Worm (Caenorhabditis elegans): ENCODE measurements around the gene F02E11.4.

Gene F02E11.4

ce11 chrII:3250195-3250594 is 27.4 kb downstream of the F02E11.4 start:
- TF ChIP-seq mcd-1 (GFP tag; IDR thresholded peaks at IDR 0.05): no peak
- TF ChIP-seq athp-1 (tag; optimal IDR thresholded peaks at IDR 0.05): no peak
- no peak for TF ChIP-seq egl-44 (GFP tag; IDR thresholded peaks at IDR 0.05)
- TF ChIP-seq F49E8.2 (tag; optimal IDR thresholded peaks at IDR 0.05; ENCODE audit: insufficient read depth): no peak
- TF ChIP-seq zfh-2 (GFP tag; conservative IDR thresholded peaks at IDR 0.05): peak; percentile 74
- no peak for TF ChIP-seq bed-1 (GFP tag; IDR thresholded peaks at IDR 0.05)

ce11 chrII:3249406-3249805 is 28.2 kb downstream of the F02E11.4 start, which contains the start of gene clec-124:
Gene clec-124 (plus strand): TSS chrII:3249706.
- TF ChIP-seq unc-62 (GFP tag; optimal IDR thresholded peaks at IDR 0.05): no peak
- no peak for TF ChIP-seq nhr-90 (tag; optimal IDR thresholded peaks at IDR 0.05)
- TF ChIP-seq dpff-1 (tag; optimal IDR thresholded peaks at IDR 0.05): no peak
- no peak for TF ChIP-seq akir-1 (GFP tag; optimal IDR thresholded peaks at IDR 0.05)
- TF ChIP-seq nfyb-1 (GFP tag; IDR thresholded peaks at IDR 0.05): no peak
- no peak for TF ChIP-seq lin-54 (GFP tag; optimal IDR thresholded peaks at IDR 0.05)
- TF ChIP-seq bed-1 (GFP tag; IDR thresholded peaks at IDR 0.05): no peak
- no peak for TF ChIP-seq attf-6 (GFP tag; IDR thresholded peaks at IDR 0.05)
- no peak for TF ChIP-seq ztf-22 (GFP tag; optimal IDR thresholded peaks at IDR 0.05)
- TF ChIP-seq ztf-3 (GFP tag; optimal IDR thresholded peaks at IDR 0.05): no peak
- no peak for TF ChIP-seq K12H6.12 (tag; optimal IDR thresholded peaks at IDR 0.05)

- TF ChIP-seq pbrm-1 (GFP tag; IDR thresholded peaks at IDR 0.05): 0 out of 2 replicates have a peak, but pooled peaks have one; percentile 11
- TF ChIP-seq rcor-1 (GFP tag; IDR thresholded peaks at IDR 0.05): 0 out of 2 replicates have a peak, but pooled peaks have one; percentile 10
- no peak for TF ChIP-seq ztf-3 (GFP tag; optimal IDR thresholded peaks at IDR 0.05)
- peak; percentile 88 for TF ChIP-seq madf-6 (GFP tag; IDR thresholded peaks at IDR 0.05)
- peak; percentile 90 for TF ChIP-seq efl-1 (GFP tag; optimal IDR thresholded peaks at IDR 0.05)
- peak; percentile 86 for TF ChIP-seq madf-8 (GFP tag; conservative IDR thresholded peaks at IDR 0.05)
- peak; percentile 31 for TF ChIP-seq snpc-1.1 (tag; optimal IDR thresholded peaks at IDR 0.05; ENCODE audit: insufficient read depth)
- TF ChIP-seq xnd-1 (tag; optimal IDR thresholded peaks at IDR 0.05): peak; percentile 77
- TF ChIP-seq Y56A3A.18 (GFP tag; IDR thresholded peaks at IDR 0.05): no peak
- 0 out of 2 replicates have a peak, but pooled peaks have one; percentile 24 for TF ChIP-seq F33H1.4 (GFP tag; IDR thresholded peaks at IDR 0.05)
- TF ChIP-seq ceh-79 (tag; optimal IDR thresholded peaks at IDR 0.05): no peak
- peak; percentile 58 for TF ChIP-seq dpl-1 (GFP tag; optimal IDR thresholded peaks at IDR 0.05)
- TF ChIP-seq snpc-3.4 (tag; optimal IDR thresholded peaks at IDR 0.05): peak; percentile 13
- peak; percentile 91 for TF ChIP-seq hmg-1.2 (GFP tag; IDR thresholded peaks at IDR 0.05)
- TF ChIP-seq lsl-1 (GFP tag; optimal IDR thresholded peaks at IDR 0.05): peak; percentile 27
These were observed 29.4 kb downstream of the F02E11.4 start, which contains the start of the genes fbxc-50 and C17F4.2 for ce11 chrII:3248043-3248718. Gene fbxc-50 (minus strand): TSS chrII:3248123. Gene C17F4.2 (plus strand): TSS chrII:3248668.

ce11 chrII:3247556-3247955 is 30.0 kb downstream of the F02E11.4 start:
- TF ChIP-seq zfh-2 (GFP tag; conservative IDR thresholded peaks at IDR 0.05) (peak; percentile 51; the same call in 1 of the 2 replicates), lsy-27 (tag; optimal IDR thresholded peaks at IDR 0.05; ENCODE audit: borderline replicate concordance, insufficient read depth) (no peak), repo-1 (tag; optimal IDR thresholded peaks at IDR 0.05) (no peak), mes-4 (tag; optimal IDR thresholded peaks at IDR 0.05) (no peak), atf-7 (tag; optimal IDR thresholded peaks at IDR 0.05) (no peak), madf-3 (GFP tag; IDR thresholded peaks at IDR 0.05) (no peak), ceh-58 (GFP tag; IDR thresholded peaks at IDR 0.05) (no peak), pha-4 (tag; optimal IDR thresholded peaks at IDR 0.05) (no peak), ceh-91 (GFP tag; IDR thresholded peaks at IDR 0.05) (no peak)

All from whole organism, young adult.